Worm (Caenorhabditis elegans) whole organism, mixed stage, embryonic: ENCODE data around the gene F10E9.11.
"Not testable (repeated sequence)": the region's sequence is repeated elsewhere in the genome, so short reads cannot be mapped to it uniquely, and the experiment has no call there.

Experiments
- M03D4.4 ChIP-seq: sonication (generic microtip); optimal IDR thresholded peaks from 2 replicates; lab custom pipeline; 2017; ENCODE audit warnings: mild to moderate bottlenecking, missing genetic modification characterization, missing compliant biosample characterization
- bed-3 ChIP-seq: fragments of 200-800 bp; sonication (Bioruptor generic); optimal IDR thresholded peaks from 3 replicates; lab custom pipeline; 2018; ENCODE audit warnings: mild to moderate bottlenecking, missing genetic modification characterization, moderate library complexity, missing compliant biosample characterization
- blmp-1 ChIP-seq: fragments of 150-350 bp; optimal IDR thresholded peaks from 2 replicates; lab custom pipeline; 2014; ENCODE audit warnings: missing biosample characterization, missing genetic modification characterization
- ces-1 ChIP-seq: fragments of 150-350 bp; optimal IDR thresholded peaks from 2 replicates; lab custom pipeline; 2014; ENCODE audit warnings: missing biosample characterization, missing genetic modification reagents, missing genetic modification characterization
- cnd-1 ChIP-seq: fragments of 200-800 bp; sonication (Bioruptor generic); optimal IDR thresholded peaks from 2 replicates; lab custom pipeline; 2018; ENCODE audit warnings: mild to moderate bottlenecking, missing genetic modification characterization, missing compliant biosample characterization
- elt-1 ChIP-seq: sonication (generic microtip); optimal IDR thresholded peaks from 2 replicates; lab custom pipeline; 2017; ENCODE audit warnings: missing genetic modification characterization, mild to moderate bottlenecking, missing compliant biosample characterization, antibody characterized with exemption, moderate library complexity, borderline replicate concordance; ENCODE audit not compliant: insufficient read depth
- elt-3 ChIP-seq: fragments of 150-350 bp; optimal IDR thresholded peaks from 2 replicates; lab custom pipeline; 2014; ENCODE audit warnings: missing biosample characterization, missing genetic modification characterization
- flh-1 ChIP-seq: fragments of 200-800 bp; sonication (Bioruptor generic); optimal IDR thresholded peaks from 2 replicates; lab custom pipeline; 2018; ENCODE audit warnings: mild to moderate bottlenecking, missing genetic modification characterization, moderate library complexity, missing compliant biosample characterization
- ham-2 ChIP-seq: fragments of 200-800 bp; sonication (Bioruptor generic); optimal IDR thresholded peaks from 2 replicates; lab custom pipeline; 2018; ENCODE audit warnings: mild to moderate bottlenecking, missing genetic modification characterization, missing compliant biosample characterization
- hlh-1 ChIP-seq: fragments of 150-350 bp; optimal IDR thresholded peaks from 2 replicates; lab custom pipeline; 2014; ENCODE audit warnings: missing biosample characterization, missing genetic modification reagents, missing genetic modification characterization
- lin-32 ChIP-seq: fragments of 200-800 bp; sonication (Bioruptor generic); optimal IDR thresholded peaks from 2 replicates; lab custom pipeline; 2018; ENCODE audit warnings: mild to moderate bottlenecking, missing genetic modification characterization, missing compliant biosample characterization
- lsy-2 ChIP-seq: fragments of 150-350 bp; optimal IDR thresholded peaks from 2 replicates; lab custom pipeline; 2014; ENCODE audit warnings: missing biosample characterization, missing genetic modification characterization
- mab-5 ChIP-seq: fragments of 150-350 bp; optimal IDR thresholded peaks from 2 replicates; lab custom pipeline; 2014; ENCODE audit warnings: missing biosample characterization, missing genetic modification characterization
- mep-1 ChIP-seq: fragments of 150-350 bp; optimal IDR thresholded peaks from 2 replicates; lab custom pipeline; 2017; ENCODE audit warnings: missing biosample characterization, missing genetic modification reagents, missing genetic modification characterization, inconsistent platforms
- mls-2 ChIP-seq: sonication (generic microtip); optimal IDR thresholded peaks from 2 replicates; lab custom pipeline; 2016; ENCODE audit warnings: mild to moderate bottlenecking, missing genetic modification characterization, moderate library complexity, missing compliant biosample characterization
- nhr-12 ChIP-seq: fragments of 150-350 bp; optimal IDR thresholded peaks from 2 replicates; lab custom pipeline; 2014; ENCODE audit warnings: missing biosample characterization, missing genetic modification characterization
- nhr-2 ChIP-seq: fragments of 150-350 bp; optimal IDR thresholded peaks from 2 replicates; lab custom pipeline; 2014; ENCODE audit warnings: missing biosample characterization, missing genetic modification characterization
- nhr-237 ChIP-seq: fragments of 150-350 bp; optimal IDR thresholded peaks from 2 replicates; lab custom pipeline; 2014; ENCODE audit warnings: missing biosample characterization, missing genetic modification characterization
- nhr-28 ChIP-seq: fragments of 150-350 bp; optimal IDR thresholded peaks from 2 replicates; lab custom pipeline; 2014; ENCODE audit warnings: missing biosample characterization, missing genetic modification characterization
- nhr-76 ChIP-seq: sonication (generic microtip); optimal IDR thresholded peaks from 2 replicates; lab custom pipeline; 2017; ENCODE audit warnings: missing biosample characterization, missing genetic modification characterization
- pha-4 ChIP-seq: fragments of 150-350 bp; optimal IDR thresholded peaks from 2 replicates; lab custom pipeline; 2018; ENCODE audit warnings: missing biosample characterization, missing genetic modification reagents, missing genetic modification characterization
- snpc-4 ChIP-seq: fragments of 150-350 bp; optimal IDR thresholded peaks from 2 replicates; lab custom pipeline; 2014; ENCODE audit warnings: missing biosample characterization, missing genetic modification characterization
- sptf-1 ChIP-seq: sonication (generic microtip); optimal IDR thresholded peaks from 2 replicates; lab custom pipeline; 2017; ENCODE audit warnings: mild to moderate bottlenecking, missing genetic modification characterization, moderate library complexity, missing compliant biosample characterization
- tbx-8 ChIP-seq: fragments of 200-800 bp; sonication (Bioruptor generic); optimal IDR thresholded peaks from 2 replicates; lab custom pipeline; 2018; ENCODE audit warnings: mild to moderate bottlenecking, missing genetic modification characterization, moderate library complexity, missing compliant biosample characterization
- unc-120 ChIP-seq: sonication (generic microtip); optimal IDR thresholded peaks from 2 replicates; lab custom pipeline; 2017; ENCODE audit warnings: missing genetic modification characterization, missing compliant biosample characterization; ENCODE audit not compliant: poor library complexity, severe bottlenecking
- unc-39 ChIP-seq: fragments of 150-350 bp; optimal IDR thresholded peaks from 2 replicates; lab custom pipeline; 2014; ENCODE audit warnings: missing biosample characterization, missing genetic modification characterization
- unc-62 ChIP-seq: fragments of 150-350 bp; optimal IDR thresholded peaks from 2 replicates; lab custom pipeline; 2014; ENCODE audit warnings: missing biosample characterization, missing genetic modification reagents, missing genetic modification characterization
- ztf-11 ChIP-seq: fragments of 150-350 bp; optimal IDR thresholded peaks from 2 replicates; lab custom pipeline; 2014; ENCODE audit warnings: missing biosample characterization, missing genetic modification characterization

Gene F10E9.11

ce11 chrIII:8356407-8356881, 37.4 kb upstream of the F10E9.11 start:
- TF ChIP-seq tbx-8 (GFP tag; lab: Kevin White, UChicago), result no peak
- TF ChIP-seq elt-3 (tag; lab: Kevin White, UChicago), result no peak
- TF ChIP-seq nhr-237, result peak; percentile 28
- no peak for TF ChIP-seq flh-1
- TF ChIP-seq unc-120 (tag; lab: Kevin White, UChicago), result peak; percentile 64
- no peak for TF ChIP-seq mab-5 (tag; lab: Kevin White, UChicago)
- peak; percentile 33 for TF ChIP-seq pha-4 (tag; lab: Kevin White, UChicago)
- TF ChIP-seq M03D4.4 (tag; lab: Kevin White, UChicago), result peak; percentile 31
- TF ChIP-seq lsy-2, result peak; percentile 35
- peak; percentile 70 for TF ChIP-seq hlh-1
- TF ChIP-seq nhr-12, result no peak
- peak; percentile 47 for TF ChIP-seq lin-32 (GFP tag; lab: Kevin White, UChicago)
- TF ChIP-seq cnd-1 (tag; lab: Kevin White, UChicago), result peak; percentile 78
- peak; percentile 71 for TF ChIP-seq unc-62 (GFP tag; lab: Kevin White, UChicago)
- peak; percentile 62 for TF ChIP-seq mls-2 (tag; lab: Kevin White, UChicago)
- peak; percentile 68 for TF ChIP-seq ces-1
- peak; percentile 48 for TF ChIP-seq mep-1 (tag; lab: Kevin White, UChicago)

ce11 chrIII:8355462-8355815, 36.4 kb upstream of the F10E9.11 start:
- no peak for TF ChIP-seq snpc-4
- TF ChIP-seq nhr-76 (tag; lab: Kevin White, UChicago), result no peak
- no peak for TF ChIP-seq elt-1 (tag; lab: Kevin White, UChicago)
- no peak for TF ChIP-seq nhr-237
- TF ChIP-seq unc-39 (tag; lab: Kevin White, UChicago), result no peak
- no peak for TF ChIP-seq bed-3 (GFP tag; lab: Kevin White, UChicago)
- TF ChIP-seq unc-62 (GFP tag; lab: Kevin White, UChicago), result no peak
- no peak for TF ChIP-seq mep-1 (tag; lab: Kevin White, UChicago)
- no peak for TF ChIP-seq ham-2 (GFP tag; lab: Kevin White, UChicago)
- TF ChIP-seq lsy-2, result no peak
- TF ChIP-seq nhr-2 (tag; lab: Kevin White, UChicago), result no peak
- no peak for TF ChIP-seq flh-1
- TF ChIP-seq nhr-12, result no peak
- TF ChIP-seq ces-1, result no peak

ce11 chrIII:8354644-8355461, 35.8 kb upstream of the F10E9.11 start, which contains the start of gene unc-116:
TSS of gene unc-116 (minus strand) at chrIII:8355174.
- TF ChIP-seq blmp-1 (tag; lab: Kevin White, UChicago) (no peak), mab-5 (tag; lab: Kevin White, UChicago) (no peak), nhr-28 (tag; lab: Kevin White, UChicago) (no peak), ham-2 (GFP tag; lab: Kevin White, UChicago) (peak; percentile 11), elt-3 (tag; lab: Kevin White, UChicago) (peak; percentile 13), pha-4 (tag; lab: Kevin White, UChicago) (peak; percentile 78), ces-1 (peak; percentile 50), ztf-11 (no peak), nhr-237 (peak; percentile 69), lsy-2 (no peak)

- not testable (repeated sequence) for TF ChIP-seq sptf-1 (tag; lab: Kevin White, UChicago); nhr-12; mab-5 (tag; lab: Kevin White, UChicago)
These were observed 28.8 kb upstream of the F10E9.11 start, which contains the start of gene clc-29 for ce11 chrIII:8347822-8348221. TSS of gene clc-29 (minus strand) at chrIII:8347922.

ce11 chrIII:8344283-8344682, 25.2 kb upstream of the F10E9.11 start, which contains the start of gene ZC262.7:
TSS of gene ZC262.7 (minus strand) at chrIII:8344336.
- TF ChIP-seq cnd-1 (tag; lab: Kevin White, UChicago); ztf-11; lin-32 (GFP tag; lab: Kevin White, UChicago): not testable (repeated sequence)
